Worm (Caenorhabditis elegans): Measurements from ENCODE around the gene sra-2.

- no peak for TF ChIP-seq him-1 (tag; optimal IDR thresholded peaks at IDR 0.05)
- no peak for TF ChIP-seq dao-5 (tag; optimal IDR thresholded peaks at IDR 0.05)
These were observed 41.1 kb upstream of the sra-2 start, which contains the start of gene T19H5.4 for ce11 chrII:9487337-9487950.

Measured in whole organism, L4/young adult.